Worm (Caenorhabditis elegans) whole organism, L4 larva: ENCODE measurements around the gene T28A11.20.

Experiments used
- lin-39 ChIP-seq: fragments of 150-350 bp; optimal IDR thresholded peaks from 2 replicates; lab custom pipeline; 2014; ENCODE audit warnings: missing biosample characterization, missing genetic modification reagents, missing genetic modification characterization
- mxl-3 ChIP-seq: fragments of 200-800 bp; sonication (Bioruptor generic); optimal IDR thresholded peaks from 2 replicates; lab custom pipeline; 2018; ENCODE audit warnings: mild to moderate bottlenecking, missing genetic modification characterization, missing compliant biosample characterization

The T28A11.20 gene

ce11 chrV:3227373-3227772 lies 45.7 kb downstream of the T28A11.20 start, which contains the start of gene K08D9.2 (continued):
- TF ChIP-seq mxl-3 (GFP tag; lab: Kevin White, UChicago), result no peak
- TF ChIP-seq lin-39, result no peak
